Fruit fly (Drosophila melanogaster) whole organism, embryonic: ENCODE results near the gene CG10208.

Experiments
- Abd-B ChIP-seq: fragments of 200-800 bp; sonication (Bioruptor generic); optimal IDR thresholded peaks from 2 replicates; lab custom pipeline; 2018; ENCODE audit warnings: missing biosample characterization, mild to moderate bottlenecking, missing genetic modification characterization, moderate library complexity
- BEAF-32 ChIP-seq: fragments of 200-800 bp; sonication (Bioruptor generic); optimal IDR thresholded peaks from 3 replicates; lab custom pipeline; 2017; ENCODE audit warnings: missing biosample characterization, missing genetic modification characterization, mild to moderate bottlenecking, moderate library complexity, missing genetic modification reagents
- CG10565 ChIP-seq: fragments of 200-800 bp; sonication (Bioruptor generic); optimal IDR thresholded peaks from 3 replicates; lab custom pipeline; 2016; ENCODE audit warnings: missing biosample characterization, mild to moderate bottlenecking, missing genetic modification characterization
- CG12104 ChIP-seq: fragments of 200-800 bp; sonication (Bioruptor generic); optimal IDR thresholded peaks from 3 replicates; lab custom pipeline; 2016; ENCODE audit warnings: missing biosample characterization, missing genetic modification characterization
- CG12155 ChIP-seq: fragments of 200-800 bp; sonication (Bioruptor generic); optimal IDR thresholded peaks from 3 replicates; lab custom pipeline; 2016; ENCODE audit warnings: missing biosample characterization, missing genetic modification characterization
- CG12942 ChIP-seq: fragments of 200-800 bp; sonication (Bioruptor generic); optimal IDR thresholded peaks from 3 replicates; lab custom pipeline; 2016; ENCODE audit warnings: missing biosample characterization, missing genetic modification characterization
- CG17186 ChIP-seq: fragments of 200-800 bp; sonication (Bioruptor generic); optimal IDR thresholded peaks from 3 replicates; lab custom pipeline; 2017; ENCODE audit warnings: missing biosample characterization, missing genetic modification reagents, missing genetic modification characterization
- CG17568 ChIP-seq: fragments of 200-800 bp; sonication (Bioruptor generic); optimal IDR thresholded peaks from 2 replicates; lab custom pipeline; 2018; ENCODE audit warnings: missing biosample characterization, mild to moderate bottlenecking, missing genetic modification characterization, moderate library complexity
- CG2116 ChIP-seq: fragments of 200-800 bp; sonication (Bioruptor generic); optimal IDR thresholded peaks from 3 replicates; lab custom pipeline; 2018; ENCODE audit warnings: missing biosample characterization, mild to moderate bottlenecking, missing genetic modification characterization
- CG3065 ChIP-seq: fragments of 200-800 bp; sonication (Bioruptor generic); optimal IDR thresholded peaks from 2 replicates; lab custom pipeline; 2016; ENCODE audit warnings: missing biosample characterization, missing genetic modification characterization
- CG31365 ChIP-seq: fragments of 200-800 bp; sonication (Bioruptor generic); optimal IDR thresholded peaks from 2 replicates; lab custom pipeline; 2018; ENCODE audit warnings: missing biosample characterization, mild to moderate bottlenecking, missing genetic modification characterization
- CG3995 ChIP-seq: fragments of 200-800 bp; sonication (Bioruptor generic); optimal IDR thresholded peaks from 3 replicates; lab custom pipeline; 2016; ENCODE audit warnings: missing biosample characterization, missing genetic modification characterization
- CG4617 ChIP-seq: fragments of 200-800 bp; sonication (Bioruptor generic); optimal IDR thresholded peaks from 3 replicates; lab custom pipeline; 2016; ENCODE audit warnings: missing biosample characterization, missing genetic modification characterization, borderline replicate concordance
- CG4820 ChIP-seq: fragments of 200-800 bp; sonication (Bioruptor generic); optimal IDR thresholded peaks from 3 replicates; lab custom pipeline; 2016; ENCODE audit warnings: missing biosample characterization, missing genetic modification characterization
- CG6175 ChIP-seq: fragments of 200-800 bp; sonication (Bioruptor generic); IDR thresholded peaks from 3 replicates; pipeline ENCODE4 v1.3.6; 2022; ENCODE audit warnings: missing biosample characterization, missing genetic modification characterization
- CG6254 ChIP-seq: fragments of 200-800 bp; sonication (Bioruptor generic); optimal IDR thresholded peaks from 3 replicates; lab custom pipeline; 2017; ENCODE audit warnings: mild to moderate bottlenecking, missing biosample characterization, missing genetic modification reagents, missing genetic modification characterization
- CG6689 ChIP-seq: fragments of 200-800 bp; sonication (Bioruptor generic); IDR thresholded peaks from 2 replicates; pipeline ENCODE4 v1.3.6; 2022; ENCODE audit warnings: missing biosample characterization, missing genetic modification characterization
- CG7963 ChIP-seq: fragments of 200-800 bp; sonication (Bioruptor generic); IDR thresholded peaks from 3 replicates; pipeline ENCODE4 v1.3.6; 2022; ENCODE audit warnings: missing biosample characterization, missing genetic modification characterization; ENCODE audit not compliant: partially characterized antibody
- CG8281 ChIP-seq: fragments of 200-800 bp; sonication (Bioruptor generic); optimal IDR thresholded peaks from 2 replicates; lab custom pipeline; 2018; ENCODE audit warnings: missing biosample characterization, mild to moderate bottlenecking, missing genetic modification characterization, moderate library complexity
- CG8944 ChIP-seq: fragments of 200-800 bp; sonication (Bioruptor generic); optimal IDR thresholded peaks from 3 replicates; lab custom pipeline; 2016; ENCODE audit warnings: missing biosample characterization, missing genetic modification characterization
- CG9609 ChIP-seq: fragments of 200-800 bp; sonication (Bioruptor generic); optimal IDR thresholded peaks from 3 replicates; lab custom pipeline; 2016; ENCODE audit warnings: missing biosample characterization, missing genetic modification characterization
- CG9932 ChIP-seq: fragments of 200-800 bp; sonication (Bioruptor generic); IDR thresholded peaks from 2 replicates; pipeline ENCODE4 v1.3.6; 2022; ENCODE audit warnings: missing biosample characterization, missing genetic modification characterization
- HmgD ChIP-seq: fragments of 200-800 bp; sonication (Bioruptor generic); optimal IDR thresholded peaks from 3 replicates; lab custom pipeline; 2016; ENCODE audit warnings: missing biosample characterization, missing genetic modification characterization
- Mad ChIP-seq: fragments of 200-800 bp; sonication (Bioruptor generic); optimal IDR thresholded peaks from 2 replicates; lab custom pipeline; 2016; ENCODE audit warnings: missing biosample characterization, missing genetic modification characterization
- PHDP ChIP-seq: fragments of 200-800 bp; sonication (Bioruptor generic); optimal IDR thresholded peaks from 3 replicates; lab custom pipeline; 2018; ENCODE audit warnings: missing biosample characterization, mild to moderate bottlenecking, missing genetic modification characterization, moderate library complexity
- Rx ChIP-seq: fragments of 200-800 bp; sonication (Bioruptor generic); IDR thresholded peaks from 2 replicates; pipeline ENCODE4 v1.3.6; 2022; ENCODE audit warnings: missing biosample characterization, missing genetic modification characterization
- Stat92E ChIP-seq, 3 experiments: fragments of >200 bp in 2 of 3; fragments of 200-800 bp in 1 of 3; sonication (Bioruptor generic) in 1 of 3; optimal IDR thresholded peaks; 2 replicates each; lab custom pipeline; 2017 to 2019; ENCODE audit warnings: missing biosample characterization in 3 of 3, missing genetic modification characterization in 3 of 3, mild to moderate bottlenecking in 1 of 3, moderate library complexity in 1 of 3
- amos ChIP-seq: fragments of 200-800 bp; sonication (Bioruptor generic); IDR thresholded peaks from 2 replicates; pipeline ENCODE4 v1.3.6; 2022; ENCODE audit warnings: missing biosample characterization, missing genetic modification characterization; ENCODE audit not compliant: partially characterized antibody
- az2 ChIP-seq: fragments of 200-800 bp; sonication (Bioruptor generic); optimal IDR thresholded peaks from 3 replicates; lab custom pipeline; 2016; ENCODE audit warnings: missing biosample characterization, missing genetic modification characterization
- corto ChIP-seq: fragments of 200-800 bp; sonication (Bioruptor generic); optimal IDR thresholded peaks from 2 replicates; lab custom pipeline; 2016; ENCODE audit warnings: missing biosample characterization, mild to moderate bottlenecking, missing genetic modification characterization, moderate library complexity
- crol ChIP-seq: fragments of 200-800 bp; sonication (Bioruptor generic); IDR thresholded peaks from 2 replicates; pipeline ENCODE4 v1.3.6; 2022; ENCODE audit warnings: missing biosample characterization, missing genetic modification characterization
- dpn ChIP-seq, 2 experiments: fragments of 200-800 bp; sonication (Bioruptor generic); optimal IDR thresholded peaks; 3 replicates each; lab custom pipeline; 2016; ENCODE audit warnings: missing biosample characterization in 2 of 2, missing genetic modification characterization in 2 of 2
- fd3F ChIP-seq: fragments of 200-800 bp; sonication (Bioruptor generic); optimal IDR thresholded peaks from 2 replicates; lab custom pipeline; 2018; ENCODE audit warnings: missing biosample characterization, mild to moderate bottlenecking, missing genetic modification characterization, moderate library complexity
- fd64A ChIP-seq: fragments of 200-800 bp; sonication (Bioruptor generic); optimal IDR thresholded peaks from 3 replicates; lab custom pipeline; 2018; ENCODE audit warnings: missing biosample characterization, mild to moderate bottlenecking, missing genetic modification characterization
- fru ChIP-seq: fragments of >200 bp; optimal IDR thresholded peaks from 2 replicates; lab custom pipeline; 2017
- gem ChIP-seq: fragments of 200-800 bp; sonication (Bioruptor generic); optimal IDR thresholded peaks from 2 replicates; lab custom pipeline; 2019; ENCODE audit warnings: missing biosample characterization, mild to moderate bottlenecking, missing genetic modification characterization, moderate library complexity
- kay ChIP-seq: fragments of 200-800 bp; sonication (Bioruptor generic); optimal IDR thresholded peaks from 2 replicates; lab custom pipeline; 2016; ENCODE audit warnings: missing biosample characterization, missing genetic modification characterization
- lab ChIP-seq: fragments of 200-800 bp; sonication (Bioruptor generic); optimal IDR thresholded peaks from 3 replicates; lab custom pipeline; 2017; ENCODE audit warnings: missing biosample characterization, missing genetic modification characterization, mild to moderate bottlenecking, moderate library complexity, missing genetic modification reagents
- lilli ChIP-seq: fragments of 200-800 bp; sonication (Bioruptor generic); optimal IDR thresholded peaks from 3 replicates; lab custom pipeline; 2016; ENCODE audit warnings: missing biosample characterization, missing genetic modification characterization
- lola ChIP-seq, 3 experiments: fragments of >200 bp in 2 of 3; fragments of 200-800 bp in 1 of 3; sonication (Bioruptor generic) in 1 of 3; optimal IDR thresholded peaks; 2 replicates each; lab custom pipeline; 2017 to 2019; ENCODE audit warnings: missing biosample characterization in 3 of 3, missing genetic modification characterization in 3 of 3, mild to moderate bottlenecking in 1 of 3, moderate library complexity in 1 of 3
- maf-S ChIP-seq: fragments of 200-800 bp; sonication (Bioruptor generic); optimal IDR thresholded peaks from 2 replicates; lab custom pipeline; 2016; ENCODE audit warnings: missing biosample characterization, missing genetic modification characterization
- odd ChIP-seq: fragments of 200-800 bp; sonication (Bioruptor generic); optimal IDR thresholded peaks from 2 replicates; lab custom pipeline; 2017; ENCODE audit warnings: missing biosample characterization, mild to moderate bottlenecking, missing genetic modification characterization
- org-1 ChIP-seq: fragments of 200-800 bp; sonication (Bioruptor generic); optimal IDR thresholded peaks from 2 replicates; lab custom pipeline; 2017; ENCODE audit warnings: missing biosample characterization, missing genetic modification characterization
- p53 ChIP-seq: fragments of 200-800 bp; sonication (Bioruptor generic); optimal IDR thresholded peaks from 2 replicates; lab custom pipeline; 2016; ENCODE audit warnings: missing biosample characterization, missing genetic modification characterization
- psq ChIP-seq: fragments of 200-800 bp; sonication (Bioruptor generic); optimal IDR thresholded peaks from 2 replicates; lab custom pipeline; 2017; ENCODE audit warnings: missing biosample characterization, missing genetic modification characterization
- pzg ChIP-seq: fragments of 200-800 bp; sonication (Bioruptor generic); optimal IDR thresholded peaks from 3 replicates; lab custom pipeline; 2018; ENCODE audit warnings: missing biosample characterization, mild to moderate bottlenecking, missing genetic modification characterization, moderate library complexity
- vnd ChIP-seq: fragments of 200-800 bp; sonication (Bioruptor generic); IDR thresholded peaks from 3 replicates; pipeline ENCODE4 v1.3.6; 2022; ENCODE audit warnings: missing biosample characterization, missing genetic modification characterization; ENCODE audit not compliant: partially characterized antibody
- wdn ChIP-seq: fragments of 200-800 bp; sonication (Bioruptor generic); IDR thresholded peaks from 2 replicates; pipeline ENCODE4 v1.3.6; 2022; ENCODE audit warnings: missing biosample characterization, missing genetic modification characterization
- wek ChIP-seq: fragments of 200-800 bp; sonication (Bioruptor generic); optimal IDR thresholded peaks from 3 replicates; lab custom pipeline; 2018; ENCODE audit warnings: missing biosample characterization, mild to moderate bottlenecking, missing genetic modification characterization, moderate library complexity
- wor ChIP-seq: fragments of 200-800 bp; sonication (Bioruptor generic); IDR thresholded peaks from 2 replicates; pipeline ENCODE4 v1.3.6; 2022; ENCODE audit warnings: missing biosample characterization, missing genetic modification characterization
- zfh1 ChIP-seq: fragments of 200-800 bp; sonication (Bioruptor generic); IDR thresholded peaks from 3 replicates; pipeline ENCODE4 v1.3.6; 2022; ENCODE audit warnings: missing biosample characterization, missing genetic modification characterization

Gene CG10208

DNA sequence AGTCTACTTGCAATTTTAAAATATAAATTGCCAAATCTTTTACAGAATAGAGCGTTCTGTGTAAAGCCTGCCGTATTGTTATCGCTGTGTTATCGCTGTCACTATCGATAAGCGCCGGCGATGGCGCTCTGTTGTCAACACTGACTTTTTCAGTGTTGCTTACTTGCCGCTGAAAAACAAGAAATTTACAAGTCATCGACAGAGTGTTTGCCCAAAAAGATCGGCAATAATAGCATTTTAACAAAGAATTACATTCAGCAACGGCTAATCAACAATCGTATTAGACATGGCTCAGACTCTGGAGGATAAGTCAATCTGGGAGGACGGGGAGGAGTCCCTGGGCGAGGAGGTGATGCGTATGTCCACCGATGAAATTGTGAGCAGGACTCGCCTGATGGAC lies 21.2 kb downstream of the CG10208 start, which contains the start of the genes RanBP3 and Rpt5 (continued):
- TF ChIP-seq vnd (GFP tag; lab: Robert Waterston, UW): peak; percentile 63
- TF ChIP-seq gem (tag; lab: Kevin White, UChicago): no peak
- no peak for TF ChIP-seq odd (GFP tag; lab: Kevin White, UChicago)
- TF ChIP-seq PHDP (tag; lab: Kevin White, UChicago): no peak
- TF ChIP-seq CG4820 (GFP tag; lab: Kevin White, UChicago): peak; percentile 3
- peak; percentile 32 for TF ChIP-seq p53 (GFP tag; lab: Kevin White, UChicago)
- TF ChIP-seq wor (GFP tag; lab: Robert Waterston, UW): no peak
- peak; percentile 59 for TF ChIP-seq CG9609 (GFP tag; lab: Kevin White, UChicago)
- peak; percentile 26 for TF ChIP-seq CG8944 (GFP tag; lab: Kevin White, UChicago)
- peak; percentile 45; the same call in 1 of the 2 replicates for TF ChIP-seq wdn (GFP tag; lab: Robert Waterston, UW)
- peak; percentile 61 for TF ChIP-seq CG12155
- TF ChIP-seq CG12942: peak; percentile 32
- no peak for TF ChIP-seq CG6254 (GFP tag; lab: Kevin White, UChicago)
- peak; percentile 85 for TF ChIP-seq CG2116 (GFP tag; lab: Kevin White, UChicago)
- no peak; the same call in 2 of the 3 replicates for TF ChIP-seq CG6175 (GFP tag; lab: Robert Waterston, UW)
- no peak for TF ChIP-seq fd64A
- peak; percentile 38; the same call in 1 of the 3 replicates for TF ChIP-seq zfh1 (GFP tag; lab: Robert Waterston, UW)
- TF ChIP-seq amos: peak; percentile 86
- TF ChIP-seq CG3995: peak; percentile 35
- no peak for TF ChIP-seq fd3F (GFP tag; lab: Kevin White, UChicago)
- peak in 1 of 3 experiments; percentile 2 for TF ChIP-seq Stat92E (GFP tag; optimal IDR thresholded peaks at IDR 0.05; lab: Kevin White, UChicago)
- no peak for TF ChIP-seq crol (GFP tag; lab: Robert Waterston, UW)
- no peak for TF ChIP-seq fru
- TF ChIP-seq Mad: no peak
- TF ChIP-seq CG12104 (GFP tag; lab: Kevin White, UChicago): peak; percentile 0
- TF ChIP-seq lilli (GFP tag; lab: Kevin White, UChicago): peak; percentile 77
- TF ChIP-seq CG6689 (GFP tag; lab: Robert Waterston, UW): no peak
- TF ChIP-seq corto (GFP tag; lab: Kevin White, UChicago): peak; percentile 32
- TF ChIP-seq lola (GFP tag; optimal IDR thresholded peaks at IDR 0.05; lab: Kevin White, UChicago): no peak
- TF ChIP-seq dpn (GFP tag; optimal IDR thresholded peaks at IDR 0.05; lab: Kevin White, UChicago): peak; percentile 62 to 78
- TF ChIP-seq kay (GFP tag; lab: Kevin White, UChicago): peak; percentile 42
- no peak for TF ChIP-seq Abd-B (GFP tag; lab: Kevin White, UChicago)
- peak; percentile 63 for TF ChIP-seq maf-S
- TF ChIP-seq CG4617 (GFP tag; lab: Kevin White, UChicago): peak; percentile 96
- TF ChIP-seq pzg (GFP tag; lab: Kevin White, UChicago): peak; percentile 89
- no peak for TF ChIP-seq org-1 (GFP tag; lab: Kevin White, UChicago)
- peak; percentile 76 for TF ChIP-seq CG7963 (GFP tag; lab: Robert Waterston, UW)
- no peak for TF ChIP-seq lab (GFP tag; lab: Kevin White, UChicago)
- TF ChIP-seq psq (GFP tag; lab: Kevin White, UChicago): no peak
- TF ChIP-seq CG31365: no peak
- TF ChIP-seq CG17568: no peak
- no peak for TF ChIP-seq CG8281 (tag; lab: Kevin White, UChicago)
- peak; percentile 55 for TF ChIP-seq HmgD (GFP tag; lab: Kevin White, UChicago)
- TF ChIP-seq wek: no peak
- TF ChIP-seq BEAF-32: peak; percentile 82
- TF ChIP-seq CG10565 (GFP tag; lab: Kevin White, UChicago): no peak
- peak; percentile 10 for TF ChIP-seq az2 (GFP tag; lab: Kevin White, UChicago)
- peak; percentile 83 for TF ChIP-seq CG9932 (GFP tag; lab: Robert Waterston, UW)
- TF ChIP-seq CG17186 (GFP tag; lab: Kevin White, UChicago): peak; percentile 69
- no peak for TF ChIP-seq Rx
- no peak for TF ChIP-seq CG3065 (GFP tag; lab: Kevin White, UChicago)
